Worm (Caenorhabditis elegans): ENCODE measurements around the gene srlf-9.

Gene srlf-9

ce11 chrIII:13388621-13389020 is 13.0 kb downstream of the srlf-9 start:
- TF ChIP-seq pha-4 (tag; optimal IDR thresholded peaks at IDR 0.05) (peak; percentile 47), elt-2 (tag; optimal IDR thresholded peaks at IDR 0.05) (peak; percentile 85), nfya-1 (tag; optimal IDR thresholded peaks at IDR 0.05; ENCODE audit: insufficient read depth) (no peak)

- no peak for TF ChIP-seq ztf-4 (tag; optimal IDR thresholded peaks at IDR 0.05)
- no peak for TF ChIP-seq aly-2 (tag; optimal IDR thresholded peaks at IDR 0.05)
Measured at ce11 chrIII:13385850-13386249, 15.7 kb downstream of the srlf-9 start, which contains the start of gene T03F6.4. Gene T03F6.4, plus strand, starts transcription at chrIII:13386150.

ce11 chrIII:13383159-13383558 is 18.4 kb downstream of the srlf-9 start:
- no peak for TF ChIP-seq skn-1 (tag; optimal IDR thresholded peaks at IDR 0.05)
- TF ChIP-seq nhr-67 (tag; optimal IDR thresholded peaks at IDR 0.05) = no peak

ce11 chrIII:13381684-13382083 is 19.9 kb downstream of the srlf-9 start:
- TF ChIP-seq ZK546.5 (tag; optimal IDR thresholded peaks at IDR 0.05) (no peak), pha-4 (tag; optimal IDR thresholded peaks at IDR 0.05) (peak; percentile 7)

- TF ChIP-seq daf-12 (tag; optimal IDR thresholded peaks at IDR 0.05) = no peak
- peak; percentile 96 for TF ChIP-seq elt-1 (tag; optimal IDR thresholded peaks at IDR 0.05)
Measured at ce11 chrIII:13380881-13381280, 20.7 kb downstream of the srlf-9 start.

ce11 chrIII:13380196-13380595 is 21.4 kb downstream of the srlf-9 start, which contains the start of gene T03F6.6:
Gene T03F6.6, minus strand, starts transcription at chrIII:13380296.
- TF ChIP-seq nhr-11 (tag; optimal IDR thresholded peaks at IDR 0.05) = no peak
- no peak for TF ChIP-seq snpc-4 (tag; optimal IDR thresholded peaks at IDR 0.05)

- no peak for TF ChIP-seq snpc-4 (tag; optimal IDR thresholded peaks at IDR 0.05)
- TF ChIP-seq hmg-11 (tag; optimal IDR thresholded peaks at IDR 0.05) = no peak
- no peak for TF ChIP-seq unc-62 (GFP tag; optimal IDR thresholded peaks at IDR 0.05)
- TF ChIP-seq pha-4 (tag; optimal IDR thresholded peaks at IDR 0.05) = no peak
- TF ChIP-seq mdl-1 (tag; optimal IDR thresholded peaks at IDR 0.05) = no peak
- no peak for TF ChIP-seq tbx-2 (tag; optimal IDR thresholded peaks at IDR 0.05)
- no peak for TF ChIP-seq fkh-2 (tag; optimal IDR thresholded peaks at IDR 0.05)
- TF ChIP-seq lin-15B (tag; optimal IDR thresholded peaks at IDR 0.05) = no peak
- no peak for TF ChIP-seq lsy-12 (tag; optimal IDR thresholded peaks at IDR 0.05)
- TF ChIP-seq pqm-1 (tag; optimal IDR thresholded peaks at IDR 0.05) = no peak
- TF ChIP-seq eor-1 (tag; optimal IDR thresholded peaks at IDR 0.05) = no peak
- TF ChIP-seq elt-1 (tag; optimal IDR thresholded peaks at IDR 0.05) = no peak
- no peak for TF ChIP-seq ceh-82 (tag; optimal IDR thresholded peaks at IDR 0.05)
- TF ChIP-seq nhr-23 (tag; optimal IDR thresholded peaks at IDR 0.05) = no peak
- TF ChIP-seq mml-1 (tag; optimal IDR thresholded peaks at IDR 0.05) = no peak
Measured at ce11 chrIII:13378242-13378641, 23.3 kb downstream of the srlf-9 start, which contains the start of gene T03F6.10. Gene T03F6.10, minus strand, starts transcription at chrIII:13378342.

ce11 chrIII:13377249-13377648 is 24.3 kb downstream of the srlf-9 start:
- no peak for TF ChIP-seq R02D3.7 (tag; optimal IDR thresholded peaks at IDR 0.05)
- TF ChIP-seq nhr-76 (tag; optimal IDR thresholded peaks at IDR 0.05) = no peak
- TF ChIP-seq lin-15B (tag; optimal IDR thresholded peaks at IDR 0.05) = peak; percentile 27
- no peak for TF ChIP-seq elt-1 (tag; optimal IDR thresholded peaks at IDR 0.05)
- no peak for TF ChIP-seq elt-3 (tag; optimal IDR thresholded peaks at IDR 0.05)
- TF ChIP-seq nhr-12 (tag; optimal IDR thresholded peaks at IDR 0.05) = no peak
- no peak for TF ChIP-seq nhr-77 (tag; optimal IDR thresholded peaks at IDR 0.05)
- TF ChIP-seq nfya-1 (tag; optimal IDR thresholded peaks at IDR 0.05; ENCODE audit: insufficient read depth) = peak; percentile 93
- no peak for TF ChIP-seq nhr-237 (tag; optimal IDR thresholded peaks at IDR 0.05)
- TF ChIP-seq fos-1 (tag; optimal IDR thresholded peaks at IDR 0.05) = no peak
- TF ChIP-seq jun-1 (tag; optimal IDR thresholded peaks at IDR 0.05) = peak; percentile 55
- no peak for TF ChIP-seq ztf-11 (tag; optimal IDR thresholded peaks at IDR 0.05)
- no peak for TF ChIP-seq fkh-10 (GFP tag; optimal IDR thresholded peaks at IDR 0.05)
- TF ChIP-seq nhr-43 (tag; optimal IDR thresholded peaks at IDR 0.05; ENCODE audit: poor library complexity, severe bottlenecking) = peak; percentile 7
- peak; percentile 56 for TF ChIP-seq snpc-4 (tag; optimal IDR thresholded peaks at IDR 0.05)
- no peak for TF ChIP-seq nhr-23 (tag; optimal IDR thresholded peaks at IDR 0.05)
- no peak for TF ChIP-seq nhr-25 (tag; optimal IDR thresholded peaks at IDR 0.05)
- no peak for TF ChIP-seq nhr-28 (tag; optimal IDR thresholded peaks at IDR 0.05)
- peak; percentile 91 for TF ChIP-seq lin-39 (tag; optimal IDR thresholded peaks at IDR 0.05)
- TF ChIP-seq ceh-16 (tag; optimal IDR thresholded peaks at IDR 0.05) = no peak
- TF ChIP-seq elt-2 (tag; optimal IDR thresholded peaks at IDR 0.05) = peak; percentile 93
- no peak for TF ChIP-seq egl-27 (tag; optimal IDR thresholded peaks at IDR 0.05)
- TF ChIP-seq skn-1 (tag; optimal IDR thresholded peaks at IDR 0.05) = peak; percentile 76
- peak; percentile 55 for TF ChIP-seq pha-4 (tag; optimal IDR thresholded peaks at IDR 0.05)
- peak; percentile 62 for TF ChIP-seq pqm-1 (tag; optimal IDR thresholded peaks at IDR 0.05)
